Fruit fly (Drosophila melanogaster): ENCODE data around the gene CG2685.

Gene CG2685

dm6 chrX:2726420-2726819 is 12.7 kb upstream of the CG2685 start, which contains the start of gene vilya:
TSS of gene vilya (plus strand) at chrX:2726678.
- TF ChIP-seq fd96Ca (GFP tag; IDR thresholded peaks at IDR 0.05), result no peak
- no peak for TF ChIP-seq Snoo (tag; optimal IDR thresholded peaks at IDR 0.05)
- TF ChIP-seq rn (GFP tag; IDR thresholded peaks at IDR 0.05), result no peak
- TF ChIP-seq CG9948 (tag; optimal IDR thresholded peaks at IDR 0.05), result no peak
- TF ChIP-seq EcR (GFP tag; optimal IDR thresholded peaks at IDR 0.05), result no peak
- TF ChIP-seq CG13204 (GFP tag; optimal IDR thresholded peaks at IDR 0.05), result no peak
- TF ChIP-seq CG4496 (GFP tag; IDR thresholded peaks at IDR 0.05), result no peak
- no peak for TF ChIP-seq Ets98B (GFP tag; IDR thresholded peaks at IDR 0.05)

dm6 chrX:2720122-2720521 is 6.4 kb upstream of the CG2685 start, which contains the start of gene CG2701:
TSS of gene CG2701 (minus strand) at chrX:2720327.
- TF ChIP-seq CG15710 (tag; optimal IDR thresholded peaks at IDR 0.05) (no peak), Pif1A (GFP tag; optimal IDR thresholded peaks at IDR 0.05) (no peak), Pif1B (GFP tag; optimal IDR thresholded peaks at IDR 0.05) (no peak), CG34367 (tag; optimal IDR thresholded peaks at IDR 0.05) (no peak), CG13204 (GFP tag; optimal IDR thresholded peaks at IDR 0.05) (no peak), CG8301 (tag; optimal IDR thresholded peaks at IDR 0.05) (no peak), CG17806 (tag; optimal IDR thresholded peaks at IDR 0.05) (no peak), fd96Ca (GFP tag; IDR thresholded peaks at IDR 0.05) (no peak), EcR (GFP tag; optimal IDR thresholded peaks at IDR 0.05) (no peak), CG9948 (tag; optimal IDR thresholded peaks at IDR 0.05) (no peak), CG8159 (tag; optimal IDR thresholded peaks at IDR 0.05) (no peak), CG10348 (GFP tag; IDR thresholded peaks at IDR 0.05) (no peak), rn (GFP tag; IDR thresholded peaks at IDR 0.05) (no peak), gl (tag; optimal IDR thresholded peaks at IDR 0.05) (no peak), CG32121 (GFP tag; IDR thresholded peaks at IDR 0.05) (no peak), CG12605 (GFP tag; IDR thresholded peaks at IDR 0.05) (no peak), Ets98B (GFP tag; IDR thresholded peaks at IDR 0.05) (no peak)

dm6 chrX:2714730-2715129 is 970 bp upstream of the CG2685 start:
- TF ChIP-seq Ets98B (GFP tag; IDR thresholded peaks at IDR 0.05), result 0 out of 2 replicates have a peak, but pooled peaks have one; percentile 8
- TF ChIP-seq Snoo (tag; optimal IDR thresholded peaks at IDR 0.05), result no peak
- TF ChIP-seq CG10348 (GFP tag; IDR thresholded peaks at IDR 0.05), result no peak
- TF ChIP-seq fd96Ca (GFP tag; IDR thresholded peaks at IDR 0.05), result peak; percentile 54; the same call in 1 of the 3 replicates
- no peak for TF ChIP-seq CG15710 (tag; optimal IDR thresholded peaks at IDR 0.05)
- TF ChIP-seq CG8159 (tag; optimal IDR thresholded peaks at IDR 0.05), result no peak
- TF ChIP-seq gl (tag; optimal IDR thresholded peaks at IDR 0.05), result no peak
- TF ChIP-seq D1 (tag; optimal IDR thresholded peaks at IDR 0.05), result no peak
- 0 out of 3 replicates have a peak, but pooled peaks have one; percentile 17 for TF ChIP-seq CG4496 (GFP tag; IDR thresholded peaks at IDR 0.05)
- TF ChIP-seq CG32121 (GFP tag; IDR thresholded peaks at IDR 0.05), result no peak
- no peak for TF ChIP-seq Pif1B (GFP tag; optimal IDR thresholded peaks at IDR 0.05)
- no peak for TF ChIP-seq CG13204 (GFP tag; optimal IDR thresholded peaks at IDR 0.05)
- TF ChIP-seq rn (GFP tag; IDR thresholded peaks at IDR 0.05), result no peak

dm6 chrX:2708156-2708734 is 5.5 kb downstream of the CG2685 start, which contains the start of gene CG2681:
TSS of gene CG2681 (plus strand) at chrX:2708684.
- TF ChIP-seq fd96Ca (GFP tag; IDR thresholded peaks at IDR 0.05) (peak; percentile 61), CG4496 (GFP tag; IDR thresholded peaks at IDR 0.05) (peak; percentile 81), CG12605 (GFP tag; IDR thresholded peaks at IDR 0.05) (0 out of 2 replicates have a peak, but pooled peaks have one; percentile 34), CG8159 (tag; optimal IDR thresholded peaks at IDR 0.05) (no peak), CG34367 (tag; optimal IDR thresholded peaks at IDR 0.05) (no peak), CG17806 (tag; optimal IDR thresholded peaks at IDR 0.05) (no peak), D1 (tag; optimal IDR thresholded peaks at IDR 0.05) (no peak), Snoo (tag; optimal IDR thresholded peaks at IDR 0.05) (no peak), Pif1A (GFP tag; optimal IDR thresholded peaks at IDR 0.05) (no peak), CG13204 (GFP tag; optimal IDR thresholded peaks at IDR 0.05) (no peak), CG9948 (tag; optimal IDR thresholded peaks at IDR 0.05) (no peak), CG10348 (GFP tag; IDR thresholded peaks at IDR 0.05) (peak; percentile 26; the same call in 1 of the 2 replicates), Ets98B (GFP tag; IDR thresholded peaks at IDR 0.05) (peak; percentile 47)

dm6 chrX:2707377-2708090 is 6.2 kb downstream of the CG2685 start, which contains the start of gene CG2680:
TSS of gene CG2680 (minus strand) at chrX:2707427.
- TF ChIP-seq Ets98B (GFP tag; IDR thresholded peaks at IDR 0.05), result no peak
- TF ChIP-seq EcR (GFP tag; optimal IDR thresholded peaks at IDR 0.05), result peak; percentile 24

dm6 chrX:2704134-2704773 is 9.5 kb downstream of the CG2685 start, which contains the start of gene eIF2Bbeta:
TSS of gene eIF2Bbeta (plus strand) at chrX:2704571.
- TF ChIP-seq CG14655 (GFP tag; optimal IDR thresholded peaks at IDR 0.05) (no peak), Pif1A (GFP tag; optimal IDR thresholded peaks at IDR 0.05) (no peak), CG32121 (GFP tag; IDR thresholded peaks at IDR 0.05) (no peak), rn (GFP tag; IDR thresholded peaks at IDR 0.05) (no peak), CG8301 (tag; optimal IDR thresholded peaks at IDR 0.05) (no peak), CG34367 (tag; optimal IDR thresholded peaks at IDR 0.05) (no peak), Snoo (tag; optimal IDR thresholded peaks at IDR 0.05) (no peak), CG13204 (GFP tag; optimal IDR thresholded peaks at IDR 0.05) (no peak), fd96Ca (GFP tag; IDR thresholded peaks at IDR 0.05) (no peak), CG8159 (tag; optimal IDR thresholded peaks at IDR 0.05) (no peak), Pif1B (GFP tag; optimal IDR thresholded peaks at IDR 0.05) (no peak), CG12605 (GFP tag; IDR thresholded peaks at IDR 0.05) (no peak)

All from whole organism, pupa.